Worm (Caenorhabditis elegans) whole organism, young adult: ENCODE measurements around the gene dph-2.

Experiments
- B0019.2 ChIP-seq: fragments of 200-800 bp; sonication (Bioruptor generic); conservative IDR thresholded peaks from 2 replicates; pipeline ENCODE4 v1.3.6; 2022; ENCODE audit warnings: missing genetic modification reagents, missing genetic modification characterization, missing compliant biosample characterization
- F23B12.7 ChIP-seq: sonication (generic microtip); optimal IDR thresholded peaks from 2 replicates; lab custom pipeline; 2017; ENCODE audit warnings: missing genetic modification characterization, mild to moderate bottlenecking, missing compliant biosample characterization, antibody characterized with exemption, moderate library complexity; ENCODE audit not compliant: insufficient read depth
- F39B2.1 ChIP-seq: fragments of 200-800 bp; sonication (Bioruptor generic); IDR thresholded peaks from 2 replicates; pipeline ENCODE4 v1.3.6; 2022; ENCODE audit warnings: missing genetic modification reagents, missing genetic modification characterization, missing compliant biosample characterization
- Y67H2A.10 ChIP-seq: fragments of 200-800 bp; sonication (Bioruptor generic); conservative IDR thresholded peaks from 2 replicates; pipeline ENCODE4 v1.3.6; 2022; ENCODE audit warnings: missing genetic modification reagents, missing genetic modification characterization, missing compliant biosample characterization
- ama-1 ChIP-seq, 3 experiments: fragments of 150-350 bp in 1 of 3; sonication (generic microtip) in 2 of 3; optimal IDR thresholded peaks; 2 replicates each; lab custom pipeline; 2014 to 2018; ENCODE audit warnings: missing biosample characterization in 2 of 3, missing genetic modification characterization in 2 of 3, missing genetic modification reagents in 2 of 3
- bed-2 ChIP-seq: fragments of 200-800 bp; sonication (Bioruptor generic); IDR thresholded peaks from 2 replicates; pipeline ENCODE4 v1.3.6; 2022; ENCODE audit warnings: missing genetic modification reagents, missing genetic modification characterization, missing compliant biosample characterization
- nhr-120 ChIP-seq: fragments of 200-800 bp; sonication (Bioruptor generic); IDR thresholded peaks from 2 replicates; pipeline ENCODE4 v1.3.6; 2022; ENCODE audit warnings: missing genetic modification characterization, missing compliant biosample characterization
- nhr-90 ChIP-seq: sonication (generic microtip); optimal IDR thresholded peaks from 2 replicates; lab custom pipeline; 2016; ENCODE audit warnings: missing genotype, mild to moderate bottlenecking, missing genetic modification characterization, missing compliant biosample characterization
- sea-2 ChIP-seq: fragments of 200-800 bp; sonication (Bioruptor generic); IDR thresholded peaks from 2 replicates; pipeline ENCODE4 v1.3.6; 2022; ENCODE audit warnings: missing genetic modification characterization, missing compliant biosample characterization
- somi-1 ChIP-seq: fragments of 200-800 bp; sonication (Bioruptor generic); optimal IDR thresholded peaks from 2 replicates; lab custom pipeline; 2018; ENCODE audit warnings: mild to moderate bottlenecking, missing genetic modification characterization, missing compliant biosample characterization
- zfh-2 ChIP-seq: fragments of 200-800 bp; sonication (Bioruptor generic); conservative IDR thresholded peaks from 2 replicates; pipeline ENCODE4 v1.3.6; 2022; ENCODE audit warnings: missing genetic modification reagents, missing genetic modification characterization, missing compliant biosample characterization
- ztf-22 ChIP-seq: fragments of 200-800 bp; sonication (Bioruptor generic); optimal IDR thresholded peaks from 2 replicates; lab custom pipeline; 2018; ENCODE audit warnings: mild to moderate bottlenecking, missing genetic modification characterization, moderate library complexity, missing compliant biosample characterization

- TF ChIP-seq somi-1 (GFP tag; lab: Kevin White, UChicago) = no peak
- TF ChIP-seq F23B12.7 (tag; lab: Kevin White, UChicago) = no peak
- TF ChIP-seq bed-2 (GFP tag; lab: Robert Waterston, UW) = no peak
- no peak for TF ChIP-seq ztf-22
- no peak for TF ChIP-seq nhr-120 (GFP tag; lab: Robert Waterston, UW)
- no peak for TF ChIP-seq zfh-2 (GFP tag; lab: Robert Waterston, UW)
- no peak for TF ChIP-seq B0019.2
- TF ChIP-seq F39B2.1 (GFP tag; lab: Robert Waterston, UW) = no peak
- TF ChIP-seq ama-1 (optimal IDR thresholded peaks at IDR 0.05; lab: Kevin White, UChicago) = no peak
- TF ChIP-seq ama-1 (GFP tag; optimal IDR thresholded peaks at IDR 0.05; lab: Kevin White, UChicago) = no peak
- no peak for TF ChIP-seq sea-2 (GFP tag; lab: Robert Waterston, UW)
- TF ChIP-seq nhr-90 = no peak
- no peak for TF ChIP-seq Y67H2A.10 (GFP tag; lab: Robert Waterston, UW)
Measured at ce11 chrII:10665031-10665430, 49.1 kb downstream of the dph-2 start, which contains the start of gene D2089.3.
